Fruit fly (Drosophila melanogaster): ENCODE results near the gene ome.
A peak's percentile ranks its signal among the peaks of the same experiment; 100 is the strongest.

ome gene

dm6 chr3L:14708053-14708452, 35.4 kb downstream of the ome start (continued):
- TF ChIP-seq Elba2 (GFP tag; optimal IDR thresholded peaks at IDR 0.05) (no peak), sisA (GFP tag; IDR thresholded peaks at IDR 0.05) (no peak), CG11398 (GFP tag; optimal IDR thresholded peaks at IDR 0.05) (peak; percentile 44), CG13424 (tag; optimal IDR thresholded peaks at IDR 0.05) (peak; percentile 6), CG16779 (GFP tag; IDR thresholded peaks at IDR 0.05) (peak; percentile 48; the same call in 1 of the 2 replicates), CG32767 (GFP tag; IDR thresholded peaks at IDR 0.05) (0 out of 2 replicates have a peak, but pooled peaks have one; percentile 13), CG31388 (GFP tag; optimal IDR thresholded peaks at IDR 0.05) (no peak), dmrt11E (tag; optimal IDR thresholded peaks at IDR 0.05) (no peak), disco-r (GFP tag; optimal IDR thresholded peaks at IDR 0.05) (no peak), CrebB (tag; optimal IDR thresholded peaks at IDR 0.05) (peak; percentile 23), CG6683 (GFP tag; optimal IDR thresholded peaks at IDR 0.05) (no peak), Dad (GFP tag; optimal IDR thresholded peaks at IDR 0.05) (no peak), CG18011 (GFP tag; optimal IDR thresholded peaks at IDR 0.05) (peak; percentile 22), HHEX (GFP tag; optimal IDR thresholded peaks at IDR 0.05) (peak; percentile 59), Antp (GFP tag; optimal IDR thresholded peaks at IDR 0.05) (peak; percentile 15), cas (GFP tag; IDR thresholded peaks at IDR 0.05) (no peak), CG13624 (GFP tag; optimal IDR thresholded peaks at IDR 0.05) (peak; percentile 51), lilli (GFP tag; optimal IDR thresholded peaks at IDR 0.05) (peak; percentile 30), CG9817 (tag; optimal IDR thresholded peaks at IDR 0.05) (peak; percentile 25), seq (GFP tag; IDR thresholded peaks at IDR 0.05) (peak; percentile 64), sc (optimal IDR thresholded peaks at IDR 0.05) (no peak), sc (GFP tag; optimal IDR thresholded peaks at IDR 0.05) (peak; percentile 38), CG13894 (tag; optimal IDR thresholded peaks at IDR 0.05) (peak; percentile 45), pb (GFP tag; optimal IDR thresholded peaks at IDR 0.05) (no peak), lab (GFP tag; optimal IDR thresholded peaks at IDR 0.05) (peak; percentile 83), cad (GFP tag; optimal IDR thresholded peaks at IDR 0.05) (no peak), CG10565 (GFP tag; optimal IDR thresholded peaks at IDR 0.05) (no peak), CG4404 (GFP tag; IDR thresholded peaks at IDR 0.05) (no peak), Usf (GFP tag; optimal IDR thresholded peaks at IDR 0.05) (no peak), CG10274 (GFP tag; optimal IDR thresholded peaks at IDR 0.05) (peak; percentile 1), Atf6 (GFP tag; IDR thresholded peaks at IDR 0.05) (peak; percentile 77), CG12942 (GFP tag; optimal IDR thresholded peaks at IDR 0.05) (peak; percentile 39), gro (GFP tag; optimal IDR thresholded peaks at IDR 0.05) (peak; percentile 48), CG3847 (GFP tag; IDR thresholded peaks at IDR 0.05) (no peak), CG4424 (GFP tag; optimal IDR thresholded peaks at IDR 0.05) (peak; percentile 12), CG7987 (GFP tag; optimal IDR thresholded peaks at IDR 0.05) (peak; percentile 69), HLH3B (GFP tag; IDR thresholded peaks at IDR 0.05) (peak; percentile 36; the same call in 1 of the 2 replicates), scrt (GFP tag; optimal IDR thresholded peaks at IDR 0.05) (peak; percentile 32), CG11695 (GFP tag; IDR thresholded peaks at IDR 0.05) (peak; percentile 65; the same call in 1 of the 3 replicates), CG17359 (tag; optimal IDR thresholded peaks at IDR 0.05) (peak; percentile 64), Myb (GFP tag; optimal IDR thresholded peaks at IDR 0.05) (no peak), hkb (optimal IDR thresholded peaks at IDR 0.05) (no peak), hkb (GFP tag; IDR thresholded peaks at IDR 0.05) (peak; percentile 68), pum (GFP tag; optimal IDR thresholded peaks at IDR 0.05) (peak; percentile 0), fd3F (GFP tag; optimal IDR thresholded peaks at IDR 0.05) (peak; percentile 41), CG10654 (GFP tag; optimal IDR thresholded peaks at IDR 0.05) (peak; percentile 37), Doc2 (GFP tag; IDR thresholded peaks at IDR 0.05) (no peak), pan (optimal IDR thresholded peaks at IDR 0.05) (no peak), pan (GFP tag; optimal IDR thresholded peaks at IDR 0.05 in 1 of 2, IDR thresholded peaks at IDR 0.05 in 1 of 2) (peak in 1 of 2 experiments; percentile 62), fd64A (GFP tag; optimal IDR thresholded peaks at IDR 0.05) (peak; percentile 9), Hsf (GFP tag; optimal IDR thresholded peaks at IDR 0.05) (no peak), oc (tag; optimal IDR thresholded peaks at IDR 0.05) (peak; percentile 4), Hey (tag; optimal IDR thresholded peaks at IDR 0.05) (peak; percentile 27)

Data from whole organism, embryonic.